Fruit fly (Drosophila melanogaster): ENCODE data around the gene Gart.

DNA sequence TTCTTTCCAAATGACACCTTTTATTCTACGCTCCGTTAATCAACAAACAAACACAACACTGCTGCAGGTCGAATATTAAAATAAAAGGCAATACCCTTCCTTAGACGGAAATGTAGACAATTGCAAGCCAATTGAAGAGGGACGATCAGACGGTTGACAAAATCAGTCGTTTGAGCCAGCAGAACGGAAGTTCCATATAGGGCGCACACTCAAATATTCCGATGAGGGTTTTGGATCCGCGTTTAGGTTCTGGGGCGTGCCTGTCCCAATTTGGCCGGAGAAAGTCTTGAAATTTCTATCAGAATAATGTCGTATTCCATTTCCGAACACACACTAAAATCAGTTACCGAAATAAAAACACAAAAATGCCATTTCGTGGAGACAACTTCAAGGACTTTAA lies 11.7 kb downstream of the Gart start, which contains the start of gene CG43321:
- TF ChIP-seq OdsH (GFP tag; optimal IDR thresholded peaks at IDR 0.05) (no peak), sv (GFP tag; optimal IDR thresholded peaks at IDR 0.05) (no peak), GATAd (GFP tag; optimal IDR thresholded peaks at IDR 0.05) (no peak), CG32264 (GFP tag; optimal IDR thresholded peaks at IDR 0.05) (no peak), Myc (optimal IDR thresholded peaks at IDR 0.05) (no peak), pan (optimal IDR thresholded peaks at IDR 0.05) (no peak), usp (GFP tag; optimal IDR thresholded peaks at IDR 0.05) (no peak), N (GFP tag; optimal IDR thresholded peaks at IDR 0.05) (no peak), h (GFP tag; optimal IDR thresholded peaks at IDR 0.05) (no peak), fru (GFP tag; optimal IDR thresholded peaks at IDR 0.05) (no peak)
